Fruit fly (Drosophila melanogaster) whole organism, wandering third instar larva: ENCODE measurements around the gene yellow-c.

Source experiments
- Abd-B ChIP-seq: fragments of >200 bp; optimal IDR thresholded peaks from 2 replicates; lab custom pipeline; 2017; ENCODE audit warnings: missing biosample characterization, missing genetic modification characterization
- CG32264 ChIP-seq: fragments of 200-800 bp; sonication (Bioruptor generic); optimal IDR thresholded peaks from 2 replicates; lab custom pipeline; 2016; ENCODE audit warnings: missing biosample characterization, missing genetic modification characterization
- CG9705 ChIP-seq: fragments of 200-800 bp; sonication (Bioruptor generic); optimal IDR thresholded peaks from 2 replicates; lab custom pipeline; 2018; ENCODE audit warnings: missing biosample characterization, mild to moderate bottlenecking, missing genetic modification characterization
- CrebA ChIP-seq: fragments of 200-800 bp; sonication (Bioruptor generic); optimal IDR thresholded peaks from 2 replicates; lab custom pipeline; 2016; ENCODE audit warnings: missing biosample characterization, mild to moderate bottlenecking, missing genetic modification characterization, borderline replicate concordance
- Dfd ChIP-seq: fragments of >200 bp; optimal IDR thresholded peaks from 2 replicates; lab custom pipeline; 2017; ENCODE audit warnings: missing biosample characterization, missing genetic modification characterization
- Dif ChIP-seq: fragments of 200-275, 200-300 bp; sonication (Bioruptor generic); optimal IDR thresholded peaks from 2 replicates; lab custom pipeline; 2018; ENCODE audit warnings: missing biosample characterization, missing genetic modification characterization; ENCODE audit not compliant: partially characterized antibody
- GATAd ChIP-seq: sonication (Bioruptor generic); optimal IDR thresholded peaks from 2 replicates; lab custom pipeline; 2016; ENCODE audit warnings: missing biosample characterization, missing genetic modification characterization
- HLH106 ChIP-seq: fragments of 200-800 bp; optimal IDR thresholded peaks from 3 replicates; lab custom pipeline; 2019; ENCODE audit warnings: missing biosample characterization, mild to moderate bottlenecking, missing genetic modification characterization, moderate library complexity
- Hnf4 ChIP-seq: fragments of 200-800 bp; sonication (Bioruptor generic); optimal IDR thresholded peaks from 2 replicates; lab custom pipeline; 2016; ENCODE audit warnings: missing biosample characterization, mild to moderate bottlenecking, missing genetic modification characterization
- Hr78 ChIP-seq: fragments of >200 bp; optimal IDR thresholded peaks from 2 replicates; lab custom pipeline; 2017; ENCODE audit warnings: missing biosample characterization, missing genetic modification characterization
- Hr83 ChIP-seq: fragments of 200-300 bp; sonication (Bioruptor generic); optimal IDR thresholded peaks from 2 replicates; lab custom pipeline; 2016; ENCODE audit warnings: missing biosample characterization, mild to moderate bottlenecking, missing genetic modification characterization, moderate library complexity; ENCODE audit not compliant: poor library complexity, severe bottlenecking
- Jra ChIP-seq: sonication (Bioruptor generic); optimal IDR thresholded peaks from 2 replicates; lab custom pipeline; 2016; ENCODE audit warnings: missing biosample characterization, missing genetic modification characterization
- Mio ChIP-seq: sonication (Bioruptor generic); optimal IDR thresholded peaks from 2 replicates; lab custom pipeline; 2016; ENCODE audit warnings: missing biosample characterization, missing genetic modification characterization
- Myc ChIP-seq: fragments of >200 bp; optimal IDR thresholded peaks from 2 replicates; lab custom pipeline; 2017
- N ChIP-seq: fragments of >200 bp; optimal IDR thresholded peaks from 2 replicates; lab custom pipeline; 2018; ENCODE audit warnings: missing biosample characterization, missing external identifiers, missing genetic modification characterization
- OdsH ChIP-seq: fragments of 200-800 bp; sonication (Bioruptor generic); optimal IDR thresholded peaks from 2 replicates; lab custom pipeline; 2016; ENCODE audit warnings: missing biosample characterization, mild to moderate bottlenecking, missing genetic modification characterization
- Rel ChIP-seq, 2 experiments: fragments of 200-800 bp; sonication (Bioruptor generic) in 1 of 2; optimal IDR thresholded peaks; 2 replicates in 1 of 2; 3 replicates in 1 of 2; lab custom pipeline; 2016 to 2019; ENCODE audit warnings: mild to moderate bottlenecking in 2 of 2, missing biosample characterization in 2 of 2, missing genetic modification characterization in 2 of 2, moderate library complexity in 1 of 2
- Sp1 ChIP-seq: fragments of 200-800 bp; sonication (Bioruptor generic); optimal IDR thresholded peaks from 3 replicates; lab custom pipeline; 2019; ENCODE audit warnings: missing biosample characterization, mild to moderate bottlenecking, missing genetic modification characterization, moderate library complexity
- Vsx2 ChIP-seq: fragments of 200-300, 225-300 bp; sonication (Bioruptor generic); optimal IDR thresholded peaks from 2 replicates; lab custom pipeline; 2018; ENCODE audit warnings: missing biosample characterization, missing genetic modification characterization; ENCODE audit not compliant: partially characterized antibody
- br ChIP-seq: fragments of 200-800 bp; sonication (Bioruptor generic); optimal IDR thresholded peaks from 2 replicates; lab custom pipeline; 2016; ENCODE audit warnings: missing biosample characterization, missing genetic modification characterization
- brk ChIP-seq: fragments of 200-800 bp; sonication (Bioruptor generic); optimal IDR thresholded peaks from 2 replicates; lab custom pipeline; 2016; ENCODE audit warnings: missing biosample characterization, mild to moderate bottlenecking, missing genetic modification characterization
- dl ChIP-seq, 2 experiments: fragments of 175-275, 200-275 bp in 1 of 2; fragments of 200-275 bp in 1 of 2; sonication (Bioruptor generic); optimal IDR thresholded peaks; lab custom pipeline; 2018; ENCODE audit warnings: mild to moderate bottlenecking in 2 of 2, missing biosample characterization in 2 of 2, missing genetic modification characterization in 2 of 2, moderate library complexity in 2 of 2; ENCODE audit not compliant: partially characterized antibody in 2 of 2, insufficient read depth in 1 of 2
- dsf ChIP-seq: sonication (Bioruptor generic); optimal IDR thresholded peaks from 2 replicates; lab custom pipeline; 2016; ENCODE audit warnings: missing biosample characterization, missing genetic modification characterization, borderline replicate concordance
- ey ChIP-seq: fragments of 200-800 bp; sonication (Bioruptor generic); optimal IDR thresholded peaks from 2 replicates; lab custom pipeline; 2016; ENCODE audit warnings: missing biosample characterization, missing genetic modification characterization
- foxo ChIP-seq, 2 experiments: fragments of 200-800 bp; sonication (Bioruptor generic); optimal IDR thresholded peaks; 2 replicates in 1 of 2; 3 replicates in 1 of 2; lab custom pipeline; 2016 to 2017; ENCODE audit warnings: missing biosample characterization in 2 of 2, missing genetic modification characterization in 2 of 2
- fru ChIP-seq: fragments of 200-800 bp; sonication (Bioruptor generic); optimal IDR thresholded peaks from 3 replicates; lab custom pipeline; 2016; ENCODE audit warnings: missing biosample characterization, mild to moderate bottlenecking, missing genetic modification characterization
- h ChIP-seq: fragments of 200-800 bp; sonication (Bioruptor generic); optimal IDR thresholded peaks from 3 replicates; lab custom pipeline; 2016; ENCODE audit warnings: missing biosample characterization, mild to moderate bottlenecking, missing genetic modification characterization
- jim ChIP-seq: fragments of 175-275, 200-325 bp; sonication (Bioruptor generic); optimal IDR thresholded peaks from 2 replicates; lab custom pipeline; 2016; ENCODE audit warnings: missing biosample characterization, mild to moderate bottlenecking, missing genetic modification characterization
- lola ChIP-seq: fragments of >200 bp; optimal IDR thresholded peaks from 2 replicates; lab custom pipeline; 2017; ENCODE audit warnings: missing biosample characterization, missing genetic modification characterization
- pan ChIP-seq: fragments of >200 bp; optimal IDR thresholded peaks from 2 replicates; lab custom pipeline; 2017
- psq ChIP-seq: fragments of 200-800 bp; sonication (Bioruptor generic); optimal IDR thresholded peaks from 3 replicates; lab custom pipeline; 2017; ENCODE audit warnings: missing biosample characterization, mild to moderate bottlenecking, missing genetic modification characterization, moderate library complexity
- rgr ChIP-seq: fragments of 200-800 bp; sonication (Bioruptor generic); optimal IDR thresholded peaks from 3 replicates; lab custom pipeline; 2016; ENCODE audit warnings: missing biosample characterization, mild to moderate bottlenecking, missing genetic modification characterization
- sage ChIP-seq: fragments of 200-800 bp; sonication (Bioruptor generic); optimal IDR thresholded peaks from 2 replicates; lab custom pipeline; 2016; ENCODE audit warnings: missing biosample characterization, mild to moderate bottlenecking, missing genetic modification characterization
- sv ChIP-seq: fragments of 200-800 bp; sonication (Bioruptor generic); optimal IDR thresholded peaks from 3 replicates; lab custom pipeline; 2016; ENCODE audit warnings: missing biosample characterization, missing genetic modification characterization
- tai ChIP-seq: sonication (Bioruptor generic); optimal IDR thresholded peaks from 2 replicates; lab custom pipeline; 2016; ENCODE audit warnings: missing biosample characterization, missing genetic modification characterization
- usp ChIP-seq: fragments of >200 bp; optimal IDR thresholded peaks from 2 replicates; lab custom pipeline; 2017; ENCODE audit warnings: missing biosample characterization, missing genetic modification characterization
- woc ChIP-seq: sonication (Bioruptor generic); optimal IDR thresholded peaks from 2 replicates; lab custom pipeline; 2016; ENCODE audit warnings: missing biosample characterization, mild to moderate bottlenecking, missing genetic modification characterization

yellow-c gene

DNA sequence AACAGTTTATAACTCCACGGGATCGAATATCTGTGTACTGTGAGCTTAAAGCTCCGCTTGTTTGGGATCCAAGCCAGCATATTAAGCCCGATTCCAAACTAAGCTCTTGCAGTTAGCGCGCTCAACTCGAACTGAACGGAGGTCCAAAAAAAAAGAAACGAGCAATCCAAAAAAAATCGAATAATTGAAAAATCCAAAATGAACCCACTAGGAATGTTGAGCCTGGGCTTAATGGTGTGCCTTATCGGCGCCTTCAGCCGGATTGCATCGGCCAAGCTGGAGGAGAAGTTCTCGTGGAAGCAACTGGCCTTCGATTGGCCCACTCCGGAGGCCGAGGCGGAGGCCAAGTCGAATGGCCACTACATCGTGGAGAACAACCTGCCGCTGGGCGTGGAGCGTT lies at the start of gene yellow-c:
TSS of gene yellow-c (plus strand) at position 29 of the 400 bp plus-strand sequence.
- TF ChIP-seq CG9705 (GFP tag; lab: Kevin White, UChicago) = no peak
- no peak for TF ChIP-seq foxo (GFP tag; optimal IDR thresholded peaks at IDR 0.05; lab: Kevin White, UChicago)
- TF ChIP-seq N = no peak
- no peak for TF ChIP-seq lola (GFP tag; lab: Kevin White, UChicago)
- no peak for TF ChIP-seq Rel (GFP tag; optimal IDR thresholded peaks at IDR 0.05; lab: Kevin White, UChicago)
- TF ChIP-seq Rel (tag; optimal IDR thresholded peaks at IDR 0.05; lab: Kevin White, UChicago) = no peak
- no peak for TF ChIP-seq Sp1 (GFP tag; lab: Kevin White, UChicago)
- no peak for TF ChIP-seq Dfd
- no peak for TF ChIP-seq Hr78 (GFP tag; lab: Kevin White, UChicago)
- no peak for TF ChIP-seq Dif (GFP tag; lab: Kevin White, UChicago)
- TF ChIP-seq Mio (GFP tag; lab: Kevin White, UChicago) = no peak
- no peak for TF ChIP-seq pan (lab: Kevin White, UChicago)
- no peak for TF ChIP-seq br (GFP tag; lab: Kevin White, UChicago)
- TF ChIP-seq tai (GFP tag; lab: Kevin White, UChicago) = no peak
- no peak for TF ChIP-seq sage (GFP tag; lab: Kevin White, UChicago)
- no peak for TF ChIP-seq CG32264 (GFP tag; lab: Kevin White, UChicago)
- TF ChIP-seq Myc (lab: Kevin White, UChicago) = no peak
- TF ChIP-seq Hr83 (GFP tag; lab: Kevin White, UChicago) = no peak

DNA sequence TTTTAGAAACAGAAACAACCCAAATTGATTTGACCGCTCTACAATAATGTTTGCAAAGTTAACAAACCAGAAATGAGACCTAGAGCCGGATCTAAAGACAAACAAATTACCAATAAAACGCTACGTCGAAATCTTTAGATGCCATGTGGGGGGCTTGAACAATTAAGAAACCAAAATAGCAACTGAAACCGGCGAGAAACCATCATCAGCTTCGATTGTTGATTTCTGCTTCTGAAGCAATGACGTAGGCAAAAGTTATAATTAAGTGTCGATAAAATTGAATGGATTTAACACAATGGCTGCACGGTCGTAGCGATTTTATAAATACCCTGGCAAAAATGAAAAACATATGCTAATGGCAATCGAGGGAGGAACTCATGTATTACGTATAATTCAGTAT lies 42.3 kb upstream of the yellow-c start:
- TF ChIP-seq woc (GFP tag; lab: Kevin White, UChicago) (no peak), Hr78 (GFP tag; lab: Kevin White, UChicago) (no peak), jim (GFP tag; lab: Kevin White, UChicago) (no peak), tai (GFP tag; lab: Kevin White, UChicago) (no peak), Sp1 (GFP tag; lab: Kevin White, UChicago) (no peak), GATAd (no peak), CrebA (no peak), dl (GFP tag; optimal IDR thresholded peaks at IDR 0.05; lab: Kevin White, UChicago; ENCODE audit: insufficient read depth in 1 of 2, partially characterized antibody in 2 of 2) (no peak), Jra (GFP tag; lab: Kevin White, UChicago) (no peak), Rel (GFP tag; optimal IDR thresholded peaks at IDR 0.05; lab: Kevin White, UChicago) (no peak), Rel (tag; optimal IDR thresholded peaks at IDR 0.05; lab: Kevin White, UChicago) (no peak), CG32264 (GFP tag; lab: Kevin White, UChicago) (no peak), foxo (GFP tag; optimal IDR thresholded peaks at IDR 0.05; lab: Kevin White, UChicago) (no peak), rgr (GFP tag; lab: Kevin White, UChicago) (no peak), fru (no peak), h (no peak), brk (GFP tag; lab: Kevin White, UChicago) (no peak), Mio (GFP tag; lab: Kevin White, UChicago) (no peak), Hnf4 (GFP tag; lab: Kevin White, UChicago) (no peak), HLH106 (tag; lab: Kevin White, UChicago) (no peak)

DNA sequence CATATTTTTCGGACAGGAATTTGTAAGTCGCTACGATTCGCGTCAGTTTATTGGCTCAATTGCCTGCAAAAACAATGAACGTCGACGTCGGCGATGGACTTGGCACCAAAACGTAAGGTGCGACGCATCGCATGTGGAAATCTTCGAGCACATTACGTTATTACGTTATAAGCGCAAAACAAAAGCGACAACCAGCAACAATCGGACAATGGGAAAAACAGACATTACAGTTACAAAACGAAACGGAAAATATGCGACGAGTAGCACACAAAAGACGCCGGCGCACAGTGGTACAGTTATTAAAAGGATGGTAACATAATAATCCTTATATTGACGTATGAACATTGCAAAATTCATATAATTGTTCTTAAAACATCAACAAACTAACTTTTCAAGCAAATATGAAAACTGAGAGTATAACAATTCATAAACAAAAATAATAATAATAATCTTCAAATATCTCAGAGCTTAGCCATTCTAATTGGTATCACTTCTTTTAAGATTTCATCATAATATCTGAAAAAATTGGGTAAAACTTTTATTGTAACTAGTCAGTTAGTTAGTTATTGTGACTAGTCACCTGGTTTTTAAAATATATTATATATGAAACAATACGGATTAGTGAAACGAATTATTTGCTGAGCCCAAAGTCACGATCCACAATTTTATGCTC lies 40.2 kb upstream of the yellow-c start:
- no peak for TF ChIP-seq lola (GFP tag; lab: Kevin White, UChicago)
- no peak for TF ChIP-seq Hnf4 (GFP tag; lab: Kevin White, UChicago)
- no peak for TF ChIP-seq jim (GFP tag; lab: Kevin White, UChicago)
- TF ChIP-seq CrebA = no peak

DNA sequence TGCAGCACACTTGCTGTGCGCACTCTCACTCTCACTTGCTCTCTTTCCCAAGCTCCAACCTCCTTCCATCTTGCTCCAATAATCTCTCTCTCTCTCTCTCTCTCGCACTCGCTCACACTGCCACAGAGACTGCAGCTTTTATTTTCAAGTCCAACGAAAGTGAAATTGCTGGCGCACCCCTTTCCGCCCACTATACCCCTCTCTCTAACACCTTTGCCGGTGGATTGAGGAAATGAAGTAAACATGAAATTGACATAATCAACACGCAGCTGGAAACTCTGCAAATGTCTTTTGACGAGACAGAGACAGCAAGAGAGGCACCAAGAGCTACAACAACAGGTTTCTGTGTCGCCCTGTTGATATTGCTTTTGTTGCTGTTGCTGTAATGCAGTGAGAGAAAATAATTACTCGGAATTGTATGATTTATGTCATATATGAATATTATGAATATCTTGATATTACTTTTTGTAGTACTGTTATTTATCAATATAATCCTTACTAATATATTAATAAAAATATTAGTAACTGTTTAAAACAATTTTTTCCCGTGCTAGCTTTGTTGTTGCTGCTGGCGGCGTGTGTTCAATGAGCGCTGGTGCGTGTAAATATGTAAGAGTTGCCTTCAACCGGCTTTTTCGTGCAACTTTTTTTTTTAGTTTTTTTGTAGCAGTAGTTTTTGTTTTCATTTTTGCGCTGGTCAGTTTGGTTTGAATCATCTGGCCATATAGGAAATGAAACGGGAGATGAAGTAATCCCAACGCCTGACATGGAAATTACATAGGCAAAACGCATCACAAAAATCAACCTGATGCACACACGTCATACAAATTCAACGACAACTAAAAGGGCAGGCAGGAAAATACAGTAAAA lies 39.4 kb upstream of the yellow-c start:
- TF ChIP-seq dl (GFP tag; optimal IDR thresholded peaks at IDR 0.05; lab: Kevin White, UChicago; ENCODE audit: insufficient read depth in 1 of 2, partially characterized antibody in 2 of 2) (peak in 1 of 2 experiments; percentile 59), Myc (lab: Kevin White, UChicago) (no peak), Hr83 (GFP tag; lab: Kevin White, UChicago) (no peak), OdsH (GFP tag; lab: Kevin White, UChicago) (peak; percentile 90), Rel (GFP tag; optimal IDR thresholded peaks at IDR 0.05; lab: Kevin White, UChicago) (peak; percentile 80), Rel (tag; optimal IDR thresholded peaks at IDR 0.05; lab: Kevin White, UChicago) (no peak), usp (GFP tag; lab: Kevin White, UChicago) (no peak), Vsx2 (GFP tag; lab: Kevin White, UChicago) (peak; percentile 15), CG9705 (GFP tag; lab: Kevin White, UChicago) (peak; percentile 45), Dfd (no peak), HLH106 (tag; lab: Kevin White, UChicago) (peak; percentile 88), pan (lab: Kevin White, UChicago) (no peak), ey (GFP tag; lab: Kevin White, UChicago) (peak; percentile 60), br (GFP tag; lab: Kevin White, UChicago) (peak; percentile 70), CG32264 (GFP tag; lab: Kevin White, UChicago) (no peak), jim (GFP tag; lab: Kevin White, UChicago) (no peak), foxo (GFP tag; optimal IDR thresholded peaks at IDR 0.05; lab: Kevin White, UChicago) (peak in 1 of 2 experiments; percentile 88), Abd-B (no peak), brk (GFP tag; lab: Kevin White, UChicago) (peak; percentile 72), sv (GFP tag; lab: Kevin White, UChicago) (peak; percentile 85), psq (GFP tag; lab: Kevin White, UChicago) (peak; percentile 82), dsf (GFP tag; lab: Kevin White, UChicago) (no peak), lola (GFP tag; lab: Kevin White, UChicago) (no peak), N (no peak), fru (peak; percentile 57)
